Fruit fly (Drosophila melanogaster): ENCODE data around the gene RpL34a.

The RpL34a gene

dm6 chr3R:26008892-26009539, 50.1 kb downstream of the RpL34a start (continued):
- TF ChIP-seq CG17802 (tag; optimal IDR thresholded peaks at IDR 0.05) = peak; percentile 75
- no peak for TF ChIP-seq B-H2 (GFP tag; optimal IDR thresholded peaks at IDR 0.05)
- TF ChIP-seq CG13287 (GFP tag; IDR thresholded peaks at IDR 0.05; ENCODE audit: partially characterized antibody) = no peak
- TF ChIP-seq CG11247 (GFP tag; IDR thresholded peaks at IDR 0.05) = peak; percentile 80
- peak; percentile 70 for TF ChIP-seq run (tag; optimal IDR thresholded peaks at IDR 0.05)
- TF ChIP-seq Adf1 (GFP tag; IDR thresholded peaks at IDR 0.05) = no peak
- peak; percentile 6 for TF ChIP-seq CG7928 (GFP tag; optimal IDR thresholded peaks at IDR 0.05)
- TF ChIP-seq CG1832 (GFP tag; optimal IDR thresholded peaks at IDR 0.05) = no peak
- peak; percentile 74 for TF ChIP-seq Antp (GFP tag; optimal IDR thresholded peaks at IDR 0.05)
- TF ChIP-seq otp (GFP tag; IDR thresholded peaks at IDR 0.05) = peak; percentile 48; the same call in 1 of the 3 replicates
- TF ChIP-seq CG11085 (GFP tag; IDR thresholded peaks at IDR 0.05) = peak; percentile 53; the same call in 1 of the 2 replicates
- peak; percentile 84 for TF ChIP-seq CG4730 (GFP tag; IDR thresholded peaks at IDR 0.05)
- TF ChIP-seq ATbp (GFP tag; optimal IDR thresholded peaks at IDR 0.05) = peak; percentile 86
- TF ChIP-seq unc-4 (GFP tag; IDR thresholded peaks at IDR 0.05; ENCODE audit: partially characterized antibody) = no peak
- peak; percentile 80 for TF ChIP-seq NK7.1 (GFP tag; optimal IDR thresholded peaks at IDR 0.05)
- peak; percentile 93 for TF ChIP-seq CG17829 (tag; optimal IDR thresholded peaks at IDR 0.05)
- TF ChIP-seq CG16813 (GFP tag; IDR thresholded peaks at IDR 0.05; ENCODE audit: partially characterized antibody) = no peak
- TF ChIP-seq caup (GFP tag; optimal IDR thresholded peaks at IDR 0.05; ENCODE audit: severe bottlenecking) = peak; percentile 75
- TF ChIP-seq CG1602 (GFP tag; optimal IDR thresholded peaks at IDR 0.05) = peak; percentile 86
- TF ChIP-seq ab (GFP tag; optimal IDR thresholded peaks at IDR 0.05) = peak; percentile 46
- TF ChIP-seq hth (optimal IDR thresholded peaks at IDR 0.05) = no peak
- TF ChIP-seq chinmo (GFP tag; IDR thresholded peaks at IDR 0.05; ENCODE audit: partially characterized antibody) = 0 out of 4 replicates have a peak, but pooled peaks have one; percentile 22
- no peak for TF ChIP-seq usp (GFP tag; optimal IDR thresholded peaks at IDR 0.05)
- TF ChIP-seq Sox102F (GFP tag; optimal IDR thresholded peaks at IDR 0.05) = peak; percentile 93
- TF ChIP-seq Kr (GFP tag; optimal IDR thresholded peaks at IDR 0.05) = no peak
- peak; percentile 63 for TF ChIP-seq ERR (GFP tag; optimal IDR thresholded peaks at IDR 0.05)
- peak; percentile 92 for TF ChIP-seq Xrp1 (GFP tag; IDR thresholded peaks at IDR 0.05)
- TF ChIP-seq CG18262 (tag; optimal IDR thresholded peaks at IDR 0.05) = peak; percentile 94
- TF ChIP-seq gfzf (GFP tag; optimal IDR thresholded peaks at IDR 0.05) = no peak
- TF ChIP-seq gro (GFP tag; optimal IDR thresholded peaks at IDR 0.05) = peak; percentile 66
- TF ChIP-seq Oaz (GFP tag; IDR thresholded peaks at IDR 0.05) = peak; percentile 69
- TF ChIP-seq Stat92E (GFP tag; optimal IDR thresholded peaks at IDR 0.05) = peak in 1 of 3 experiments; percentile 77
- TF ChIP-seq CG7357 (GFP tag; IDR thresholded peaks at IDR 0.05) = peak; percentile 74; the same call in 2 of the 3 replicates
- no peak for TF ChIP-seq rib (GFP tag; IDR thresholded peaks at IDR 0.05)
- peak; percentile 71 for TF ChIP-seq dati (GFP tag; IDR thresholded peaks at IDR 0.05)
- TF ChIP-seq CG7786 (GFP tag; optimal IDR thresholded peaks at IDR 0.05) = peak; percentile 84
- no peak for TF ChIP-seq CG17912 (GFP tag; optimal IDR thresholded peaks at IDR 0.05)
- TF ChIP-seq ase (GFP tag; IDR thresholded peaks at IDR 0.05) = peak; percentile 79; the same call in 2 of the 3 replicates
- peak; percentile 66 for TF ChIP-seq CG12236 (GFP tag; optimal IDR thresholded peaks at IDR 0.05)
- peak; percentile 80 for TF ChIP-seq CG10654 (GFP tag; optimal IDR thresholded peaks at IDR 0.05)
- TF ChIP-seq Sox100B (GFP tag; optimal IDR thresholded peaks at IDR 0.05) = peak; percentile 89
- TF ChIP-seq insv (GFP tag; optimal IDR thresholded peaks at IDR 0.05) = no peak
- peak; percentile 72 for TF ChIP-seq CG16815 (GFP tag; optimal IDR thresholded peaks at IDR 0.05)
- peak; percentile 94 for TF ChIP-seq Drgx (GFP tag; IDR thresholded peaks at IDR 0.05)
- no peak for TF ChIP-seq vnd (GFP tag; IDR thresholded peaks at IDR 0.05; ENCODE audit: partially characterized antibody)
- TF ChIP-seq H2.0 (GFP tag; IDR thresholded peaks at IDR 0.05) = peak; percentile 88
- peak; percentile 83 for TF ChIP-seq Abd-B (GFP tag; optimal IDR thresholded peaks at IDR 0.05)
- peak; percentile 97 for TF ChIP-seq Ets65A (GFP tag)
- TF ChIP-seq z (GFP tag; IDR thresholded peaks at IDR 0.05) = no peak
- peak; percentile 88 for TF ChIP-seq bcd (GFP tag; optimal IDR thresholded peaks at IDR 0.05)
